Worm (Caenorhabditis elegans): ENCODE results near the gene fbxa-201.

ce11 chrV:1945875-1946274, 29.3 kb upstream of the fbxa-201 start:
- TF ChIP-seq ama-1 (optimal IDR thresholded peaks at IDR 0.05) (no peak), ama-1 (GFP tag; optimal IDR thresholded peaks at IDR 0.05) (no peak), sea-2 (GFP tag; IDR thresholded peaks at IDR 0.05) (no peak), snpc-4 (GFP tag; optimal IDR thresholded peaks at IDR 0.05) (no peak), snpc-4 (tag; optimal IDR thresholded peaks at IDR 0.05) (no peak), madf-3 (GFP tag; IDR thresholded peaks at IDR 0.05) (no peak), ztf-22 (GFP tag; optimal IDR thresholded peaks at IDR 0.05) (no peak), pha-4 (tag; optimal IDR thresholded peaks at IDR 0.05) (no peak), hlh-12 (tag; optimal IDR thresholded peaks at IDR 0.05) (no peak), die-1 (tag; optimal IDR thresholded peaks at IDR 0.05) (no peak)

Data from whole organism, young adult.